Worm (Caenorhabditis elegans): ENCODE results near the gene igeg-2.

Gene igeg-2

DNA sequence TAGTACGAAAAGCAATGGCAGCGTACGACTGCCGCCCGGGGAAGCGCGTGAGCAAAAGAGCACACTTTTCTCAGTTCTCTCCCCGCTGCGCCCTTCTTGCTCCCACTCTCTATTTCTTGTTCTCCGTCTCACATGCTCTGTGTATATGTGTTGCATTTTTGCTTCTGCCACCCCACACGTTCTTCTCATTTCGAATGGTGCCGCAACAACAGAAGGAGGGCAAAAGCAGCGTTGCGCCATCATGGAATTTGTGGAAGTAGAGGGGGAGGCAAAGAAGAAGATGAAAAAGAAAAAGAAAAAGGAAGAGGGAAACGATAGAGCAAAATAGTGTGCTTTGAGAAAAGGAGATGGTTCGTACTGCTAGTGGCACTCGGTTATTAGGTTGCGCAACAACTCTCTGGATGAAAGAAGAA, 20.9 kb upstream of the igeg-2 start (continued):
- TF ChIP-seq ceh-32 (tag; optimal IDR thresholded peaks at IDR 0.05; ENCODE audit: poor library complexity) (peak; percentile 32), ztf-11 (tag; optimal IDR thresholded peaks at IDR 0.05) (no peak), lsy-2 (tag; optimal IDR thresholded peaks at IDR 0.05) (peak; percentile 59 to 65), nhr-102 (tag; optimal IDR thresholded peaks at IDR 0.05) (no peak), nhr-237 (tag; optimal IDR thresholded peaks at IDR 0.05) (no peak), mdt-29 (GFP tag; IDR thresholded peaks at IDR 0.05) (no peak), mes-2 (tag; optimal IDR thresholded peaks at IDR 0.05; ENCODE audit: poor library complexity, severe bottlenecking) (peak; percentile 55), ctbp-1 (GFP tag; IDR thresholded peaks at IDR 0.05) (peak; percentile 80), nhr-11 (tag; optimal IDR thresholded peaks at IDR 0.05) (peak; percentile 59), hif-1 (tag; optimal IDR thresholded peaks at IDR 0.05) (peak in 1 of 2 experiments; percentile 70), madf-5 (GFP tag; IDR thresholded peaks at IDR 0.05) (no peak), zfp-2 (tag; optimal IDR thresholded peaks at IDR 0.05) (no peak), zip-11 (GFP tag; IDR thresholded peaks at IDR 0.05) (no peak), pha-4 (GFP tag; IDR thresholded peaks at IDR 0.05) (peak; percentile 44; the same call in 1 of the 2 replicates), pha-4 (tag; optimal IDR thresholded peaks at IDR 0.05) (no peak), fkh-10 (GFP tag; optimal IDR thresholded peaks at IDR 0.05) (peak; percentile 90), egl-27 (tag; optimal IDR thresholded peaks at IDR 0.05) (no peak), F37D6.2 (tag; optimal IDR thresholded peaks at IDR 0.05) (peak; percentile 66), hmg-1.1 (GFP tag; IDR thresholded peaks at IDR 0.05) (peak; percentile 82), snpc-1.2 (GFP tag; IDR thresholded peaks at IDR 0.05) (no peak), sdz-12 (GFP tag; optimal IDR thresholded peaks at IDR 0.05) (no peak), spr-3 (GFP tag; optimal IDR thresholded peaks at IDR 0.05) (no peak), spr-1 (tag; optimal IDR thresholded peaks at IDR 0.05) (peak; percentile 21), lir-3 (tag; optimal IDR thresholded peaks at IDR 0.05) (no peak), mxl-3 (GFP tag; optimal IDR thresholded peaks at IDR 0.05) (peak; percentile 65), nhr-6 (tag; optimal IDR thresholded peaks at IDR 0.05) (peak; percentile 9), attf-4 (tag; optimal IDR thresholded peaks at IDR 0.05) (no peak), ama-1 (optimal IDR thresholded peaks at IDR 0.05) (peak; percentile 61), unc-62 (GFP tag; optimal IDR thresholded peaks at IDR 0.05 in 1 of 2) (peak in 1 of 2 experiments; percentile 97), unc-62 (tag; optimal IDR thresholded peaks at IDR 0.05) (no peak), arid-1 (GFP tag; conservative IDR thresholded peaks at IDR 0.05) (0 out of 2 replicates have a peak, but pooled peaks have one; percentile 41), nhr-48 (tag; optimal IDR thresholded peaks at IDR 0.05) (no peak), set-16 (GFP tag; IDR thresholded peaks at IDR 0.05) (peak; percentile 67), mdl-1 (tag; optimal IDR thresholded peaks at IDR 0.05) (peak; percentile 48 to 92)

DNA sequence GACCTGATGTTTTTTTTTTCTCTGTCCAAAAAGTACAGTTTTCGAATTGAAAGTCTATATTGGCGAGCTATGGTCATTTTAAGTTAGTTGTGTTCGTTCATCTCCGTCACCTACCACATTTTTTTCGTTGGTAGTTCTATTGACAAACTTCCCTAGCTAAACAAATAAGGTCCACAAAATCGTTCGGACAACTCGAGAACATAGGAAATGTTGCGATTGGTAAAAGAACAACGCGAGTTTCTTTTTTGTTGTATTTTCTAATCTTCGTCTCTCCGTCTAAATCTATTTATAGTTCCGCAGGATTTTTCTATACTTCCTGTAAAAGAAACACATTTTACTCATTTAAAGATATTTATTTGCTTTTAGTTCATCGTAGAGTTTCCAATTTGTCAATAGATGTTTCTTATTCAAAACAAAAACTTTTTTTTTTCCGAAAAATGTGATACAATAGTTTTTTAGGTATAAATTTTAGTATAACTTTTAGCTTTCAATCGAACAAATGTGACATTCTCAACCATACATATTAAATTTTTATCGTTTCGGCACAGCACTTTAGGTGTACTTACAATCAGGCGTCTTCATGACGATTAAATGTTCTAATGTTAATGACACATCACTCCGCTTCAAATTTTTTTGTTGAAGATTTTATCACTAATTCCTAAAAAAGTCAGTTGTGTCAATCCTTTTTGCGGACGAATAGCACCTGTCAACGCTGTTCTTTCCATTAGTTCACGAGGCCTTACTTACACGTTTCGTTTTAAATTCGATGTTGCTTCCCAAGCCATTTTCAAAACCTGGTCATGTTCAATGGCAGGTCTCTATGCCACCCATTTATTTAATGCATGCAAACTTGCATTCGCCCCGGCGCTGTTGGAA, 20.2 kb upstream of the igeg-2 start:
- TF ChIP-seq dpl-1 (GFP tag; optimal IDR thresholded peaks at IDR 0.05) (no peak), nhr-28 (tag; optimal IDR thresholded peaks at IDR 0.05) (peak; percentile 53), pqm-1 (tag; optimal IDR thresholded peaks at IDR 0.05) (peak; percentile 41), ceh-20 (GFP tag; IDR thresholded peaks at IDR 0.05) (no peak), pha-4 (GFP tag; IDR thresholded peaks at IDR 0.05) (no peak), pha-4 (tag; optimal IDR thresholded peaks at IDR 0.05) (peak; percentile 56), mes-2 (tag; optimal IDR thresholded peaks at IDR 0.05; ENCODE audit: poor library complexity, severe bottlenecking) (peak; percentile 11), dve-1 (tag; optimal IDR thresholded peaks at IDR 0.05; ENCODE audit: insufficient read depth) (peak; percentile 22), dmd-6 (GFP tag; IDR thresholded peaks at IDR 0.05) (peak; percentile 61), php-3 (GFP tag; IDR thresholded peaks at IDR 0.05) (peak; percentile 72), ZK546.5 (tag; optimal IDR thresholded peaks at IDR 0.05) (no peak), zag-1 (tag; optimal IDR thresholded peaks at IDR 0.05) (no peak)

Data from whole organism, L4 larva.